Fruit fly (Drosophila melanogaster) whole organism, pupa: ENCODE data around the gene sNPF.

Experiments
- CG10348 ChIP-seq: fragments of 200-800 bp; sonication (Bioruptor generic); IDR thresholded peaks from 2 replicates; pipeline ENCODE4 v1.3.6; 2022; ENCODE audit warnings: missing biosample characterization, missing genetic modification characterization
- CG12605 ChIP-seq: fragments of 200-800 bp; sonication (Bioruptor generic); IDR thresholded peaks from 2 replicates; pipeline ENCODE4 v1.3.6; 2022; ENCODE audit warnings: missing biosample characterization, missing genetic modification characterization
- CG13204 ChIP-seq: fragments of 200-800 bp; sonication (Bioruptor generic); optimal IDR thresholded peaks from 2 replicates; lab custom pipeline; 2018; ENCODE audit warnings: missing biosample characterization, mild to moderate bottlenecking, missing genetic modification characterization, moderate library complexity
- CG14655 ChIP-seq: fragments of 200-800 bp; sonication (Bioruptor generic); optimal IDR thresholded peaks from 3 replicates; lab custom pipeline; 2017; ENCODE audit warnings: mild to moderate bottlenecking, missing biosample characterization, missing genetic modification reagents, missing genetic modification characterization
- CG15710 ChIP-seq: fragments of 200-800 bp; sonication (Bioruptor generic); optimal IDR thresholded peaks from 2 replicates; lab custom pipeline; 2018; ENCODE audit warnings: missing biosample characterization, mild to moderate bottlenecking, missing genetic modification characterization, moderate library complexity
- CG17806 ChIP-seq: fragments of 200-800 bp; sonication (Bioruptor generic); optimal IDR thresholded peaks from 2 replicates; lab custom pipeline; 2018; ENCODE audit warnings: missing biosample characterization, mild to moderate bottlenecking, missing genetic modification characterization, moderate library complexity
- CG32121 ChIP-seq: fragments of 200-800 bp; sonication (Bioruptor generic); IDR thresholded peaks from 2 replicates; pipeline ENCODE4 v1.3.6; 2022; ENCODE audit warnings: missing biosample characterization, missing genetic modification characterization
- CG34367 ChIP-seq: fragments of 200-800 bp; sonication (Bioruptor generic); optimal IDR thresholded peaks from 2 replicates; lab custom pipeline; 2018; ENCODE audit warnings: missing biosample characterization, mild to moderate bottlenecking, missing genetic modification characterization
- CG4496 ChIP-seq: fragments of 200-800 bp; sonication (Bioruptor generic); IDR thresholded peaks from 3 replicates; pipeline ENCODE4 v1.3.6; 2022; ENCODE audit warnings: missing biosample characterization, missing genetic modification characterization
- CG8159 ChIP-seq: fragments of 200-800 bp; sonication (Bioruptor generic); optimal IDR thresholded peaks from 3 replicates; lab custom pipeline; 2018; ENCODE audit warnings: missing biosample characterization, mild to moderate bottlenecking, missing genetic modification characterization, moderate library complexity
- CG8301 ChIP-seq: fragments of 200-800 bp; sonication (Bioruptor generic); optimal IDR thresholded peaks from 2 replicates; lab custom pipeline; 2018; ENCODE audit warnings: missing biosample characterization, mild to moderate bottlenecking, missing genetic modification characterization
- CG9948 ChIP-seq: fragments of 200-800 bp; sonication (Bioruptor generic); optimal IDR thresholded peaks from 2 replicates; lab custom pipeline; 2018; ENCODE audit warnings: missing biosample characterization, mild to moderate bottlenecking, missing genetic modification characterization, moderate library complexity
- D1 ChIP-seq: fragments of 200-800 bp; sonication (Bioruptor generic); optimal IDR thresholded peaks from 2 replicates; lab custom pipeline; 2018; ENCODE audit warnings: missing biosample characterization, mild to moderate bottlenecking, missing genetic modification characterization, moderate library complexity
- EcR ChIP-seq: fragments of 200-800 bp; sonication (Bioruptor generic); optimal IDR thresholded peaks from 3 replicates; lab custom pipeline; 2019; ENCODE audit warnings: missing biosample characterization, missing genetic modification characterization, mild to moderate bottlenecking, moderate library complexity, missing genetic modification reagents
- Ets98B ChIP-seq: fragments of 200-800 bp; sonication (Bioruptor generic); IDR thresholded peaks from 2 replicates; pipeline ENCODE4 v1.3.6; 2022; ENCODE audit warnings: missing biosample characterization, missing genetic modification characterization
- Pif1A ChIP-seq: fragments of 200-800 bp; sonication (Bioruptor generic); optimal IDR thresholded peaks from 3 replicates; lab custom pipeline; 2016; ENCODE audit warnings: missing biosample characterization, missing genetic modification characterization
- Pif1B ChIP-seq: fragments of 200-800 bp; sonication (Bioruptor generic); optimal IDR thresholded peaks from 3 replicates; lab custom pipeline; 2016; ENCODE audit warnings: missing biosample characterization, missing genetic modification characterization
- Snoo ChIP-seq: fragments of 200-800 bp; sonication (Bioruptor generic); optimal IDR thresholded peaks from 3 replicates; lab custom pipeline; 2017; ENCODE audit warnings: missing biosample characterization, mild to moderate bottlenecking, missing genetic modification characterization, inconsistent platforms
- fd96Ca ChIP-seq: fragments of 200-800 bp; sonication (Bioruptor generic); IDR thresholded peaks from 3 replicates; pipeline ENCODE4 v1.3.6; 2022; ENCODE audit warnings: missing biosample characterization, missing genetic modification characterization
- gl ChIP-seq: fragments of 200-800 bp; sonication (Bioruptor generic); optimal IDR thresholded peaks from 2 replicates; lab custom pipeline; 2018; ENCODE audit warnings: missing biosample characterization, mild to moderate bottlenecking, missing genetic modification characterization
- rn ChIP-seq: fragments of 200-800 bp; sonication (Bioruptor generic); IDR thresholded peaks from 2 replicates; pipeline ENCODE4 v1.3.6; 2022; ENCODE audit warnings: missing biosample characterization, missing genetic modification characterization

Gene sNPF

DNA sequence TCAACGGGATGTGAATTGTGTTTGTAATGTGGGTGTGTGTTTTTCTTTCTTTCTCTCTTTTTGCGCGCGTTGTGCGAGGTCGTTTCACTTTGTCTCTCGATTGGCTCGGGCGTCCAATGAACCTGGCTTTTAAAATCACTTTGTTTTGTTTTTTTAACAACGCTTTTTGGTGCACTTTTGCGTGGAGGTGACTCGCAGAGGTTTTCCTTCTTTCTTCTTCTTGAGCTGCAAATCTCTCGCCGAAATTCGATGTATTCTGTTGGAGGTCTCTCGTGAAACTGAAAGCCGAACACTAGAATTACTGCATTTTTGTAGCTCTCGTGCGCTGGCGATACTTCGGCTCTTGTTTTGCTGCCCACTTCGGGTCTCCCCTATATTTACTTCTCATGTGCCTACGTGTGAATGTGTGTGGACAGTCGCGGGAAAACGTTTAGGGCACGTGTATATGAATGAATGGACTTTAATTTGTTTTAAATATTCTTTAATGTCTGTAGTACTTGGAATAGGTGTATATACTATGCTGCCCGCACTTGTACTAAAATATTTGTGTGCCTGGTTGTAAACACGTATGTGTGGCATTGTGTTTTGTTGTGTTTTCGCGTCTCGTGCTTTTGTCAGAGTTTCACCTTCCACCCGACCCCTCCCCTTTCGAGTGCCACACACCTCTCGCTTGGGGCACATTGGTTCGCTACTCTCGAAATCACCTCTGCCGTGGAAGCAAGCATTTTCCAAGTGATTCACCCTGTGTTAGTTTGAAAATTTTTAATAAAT is 57.3 kb downstream of the sNPF start, which contains the start of gene fok:
Gene fok, minus strand, starts transcription at position 286 of the 771 bp plus-strand sequence.
- TF ChIP-seq gl (peak; percentile 92), Pif1A (peak; percentile 99), CG8301 (peak; percentile 97), CG12605 (GFP tag; lab: Robert Waterston, UW) (peak; percentile 95), CG34367 (peak; percentile 94), CG13204 (peak; percentile 91), CG10348 (peak; percentile 88), CG32121 (GFP tag; lab: Robert Waterston, UW) (peak; percentile 98), Pif1B (GFP tag; lab: Kevin White, UChicago) (peak; percentile 98), CG14655 (GFP tag; lab: Kevin White, UChicago) (peak; percentile 97), CG4496 (GFP tag; lab: Robert Waterston, UW) (peak; percentile 91), CG15710 (tag; lab: Kevin White, UChicago) (peak; percentile 97), Snoo (tag; lab: Kevin White, UChicago) (peak; percentile 97), CG8159 (tag; lab: Kevin White, UChicago) (peak; percentile 98), fd96Ca (GFP tag; lab: Robert Waterston, UW) (peak; percentile 96), rn (peak; percentile 85), CG9948 (tag; lab: Kevin White, UChicago) (peak; percentile 96), EcR (GFP tag; lab: Kevin White, UChicago) (peak; percentile 95), D1 (tag; lab: Kevin White, UChicago) (peak; percentile 97), CG17806 (tag; lab: Kevin White, UChicago) (peak; percentile 96), Ets98B (GFP tag; lab: Robert Waterston, UW) (peak; percentile 95)

DNA sequence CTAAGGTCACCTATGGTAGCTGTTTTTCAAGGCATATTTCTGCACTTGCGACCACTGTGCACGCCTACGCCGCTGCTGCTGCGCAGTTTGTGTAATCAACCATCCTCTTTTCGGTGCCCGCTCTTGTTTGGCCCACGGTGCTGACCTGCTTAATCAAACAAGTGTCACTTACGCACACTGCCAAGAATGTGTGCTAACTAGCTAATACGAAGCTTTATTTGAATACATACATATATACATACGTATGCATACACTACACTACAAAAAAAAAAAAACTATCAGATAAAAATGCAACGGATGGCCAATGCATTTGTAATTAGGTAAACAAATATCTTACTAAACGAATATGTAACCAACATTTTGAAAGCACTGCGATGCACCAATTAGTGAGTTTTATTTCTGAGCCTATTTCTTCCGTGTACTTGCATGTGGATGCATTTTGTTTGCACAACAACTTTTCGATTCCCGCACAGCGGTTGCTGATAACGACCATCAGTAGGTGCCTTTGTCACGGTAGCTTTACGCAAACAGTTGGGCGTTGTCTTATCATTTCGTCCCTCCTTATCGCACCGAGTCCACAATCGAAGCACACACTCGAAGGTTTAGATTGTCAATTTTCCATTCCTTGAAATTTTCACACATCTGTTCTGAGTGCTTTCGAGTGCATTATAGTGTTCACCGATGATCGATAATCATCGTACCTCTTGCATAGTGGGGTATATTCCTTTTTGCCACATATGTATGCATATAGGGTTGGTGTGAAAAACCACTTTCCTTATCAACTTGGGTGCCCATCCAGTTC is 58.8 kb downstream of the sNPF start:
- TF ChIP-seq Ets98B (GFP tag; lab: Robert Waterston, UW) (peak; percentile 98), CG9948 (tag; lab: Kevin White, UChicago) (peak; percentile 84), CG32121 (GFP tag; lab: Robert Waterston, UW) (peak; percentile 96), CG10348 (peak; percentile 93), rn (peak; percentile 93), CG8159 (tag; lab: Kevin White, UChicago) (peak; percentile 88), fd96Ca (GFP tag; lab: Robert Waterston, UW) (peak; percentile 94), CG12605 (GFP tag; lab: Robert Waterston, UW) (peak; percentile 90; the same call in 1 of the 2 replicates), D1 (tag; lab: Kevin White, UChicago) (peak; percentile 78), CG13204 (no peak), CG15710 (tag; lab: Kevin White, UChicago) (peak; percentile 74), gl (peak; percentile 56), CG34367 (peak; percentile 74), Pif1A (peak; percentile 95), EcR (GFP tag; lab: Kevin White, UChicago) (peak; percentile 62), Pif1B (GFP tag; lab: Kevin White, UChicago) (peak; percentile 92), CG14655 (GFP tag; lab: Kevin White, UChicago) (peak; percentile 93), Snoo (tag; lab: Kevin White, UChicago) (peak; percentile 85), CG17806 (tag; lab: Kevin White, UChicago) (peak; percentile 90), CG4496 (GFP tag; lab: Robert Waterston, UW) (peak; percentile 98), CG8301 (peak; percentile 91)

DNA sequence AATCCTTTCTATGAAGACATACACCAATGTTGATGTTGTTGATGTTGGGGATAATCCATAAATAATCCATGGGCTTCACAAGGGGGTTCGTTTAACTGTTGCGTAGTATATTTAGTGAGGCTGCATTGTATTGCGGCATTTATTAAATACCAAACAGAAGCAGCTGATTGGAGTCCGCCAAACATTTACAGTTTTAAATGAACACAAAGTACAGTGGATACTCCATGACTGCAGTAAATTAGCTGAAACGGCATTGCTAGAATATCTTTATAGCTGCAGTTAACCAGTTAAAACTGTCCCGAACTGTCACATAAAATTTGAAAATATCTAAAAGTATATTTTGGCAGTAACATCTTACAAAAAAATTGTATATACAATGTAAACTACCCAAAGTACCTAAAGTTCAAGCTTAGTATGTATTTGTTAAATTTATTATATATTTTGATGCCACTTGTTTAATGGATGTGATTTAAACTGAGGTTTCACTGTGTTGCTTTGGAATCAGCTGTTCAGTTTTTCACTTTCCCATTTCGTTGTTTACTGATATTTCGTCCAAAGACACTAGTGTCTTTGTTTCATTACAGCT is 63.5 kb downstream of the sNPF start, which contains the start of the genes CG10747 and Pyroxd1:
Gene CG10747, minus strand, starts transcription at position 255 of the 586 bp plus-strand sequence.
Gene Pyroxd1, plus strand, starts transcription at position 342 of the 586 bp plus-strand sequence.
- TF ChIP-seq CG9948 (tag; lab: Kevin White, UChicago) (peak; percentile 99), CG14655 (GFP tag; lab: Kevin White, UChicago) (peak; percentile 99), gl (peak; percentile 92), CG34367 (peak; percentile 97), EcR (GFP tag; lab: Kevin White, UChicago) (peak; percentile 59), CG4496 (GFP tag; lab: Robert Waterston, UW) (peak; percentile 98), Snoo (tag; lab: Kevin White, UChicago) (peak; percentile 98), Ets98B (GFP tag; lab: Robert Waterston, UW) (peak; percentile 97), CG32121 (GFP tag; lab: Robert Waterston, UW) (peak; percentile 99), rn (peak; percentile 96), CG12605 (GFP tag; lab: Robert Waterston, UW) (peak; percentile 94), CG8159 (tag; lab: Kevin White, UChicago) (peak; percentile 99), fd96Ca (GFP tag; lab: Robert Waterston, UW) (peak; percentile 93), CG8301 (peak; percentile 99), CG15710 (tag; lab: Kevin White, UChicago) (peak; percentile 99), CG13204 (no peak), CG17806 (tag; lab: Kevin White, UChicago) (peak; percentile 98), Pif1B (GFP tag; lab: Kevin White, UChicago) (peak; percentile 98), D1 (tag; lab: Kevin White, UChicago) (peak; percentile 98), Pif1A (peak; percentile 99), CG10348 (peak; percentile 96)

DNA sequence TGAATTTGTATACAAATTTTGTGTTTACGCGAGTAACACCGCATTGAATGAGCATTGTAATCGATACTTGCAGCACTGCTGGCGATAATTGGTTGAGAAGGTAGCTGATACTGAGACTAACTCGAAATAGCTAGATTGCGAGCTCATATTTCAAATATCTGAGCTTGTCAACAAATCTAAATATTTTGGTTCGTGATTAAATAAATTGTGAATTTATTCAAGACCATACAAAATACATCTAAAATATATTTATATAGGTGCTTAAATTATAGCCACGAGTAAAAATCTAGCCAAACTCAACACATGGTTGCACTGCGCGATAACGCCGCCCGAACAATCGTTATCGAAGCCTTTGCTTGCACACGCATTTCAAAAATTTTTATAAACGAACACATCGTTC is 66.1 kb downstream of the sNPF start, which contains the start of the genes Taf13 and nesd:
Gene Taf13, minus strand, starts transcription at position 56 of the 400 bp plus-strand sequence.
Gene nesd, plus strand, starts transcription at position 179 of the 400 bp plus-strand sequence.
- TF ChIP-seq Pif1B (GFP tag; lab: Kevin White, UChicago) (peak; percentile 49), CG17806 (tag; lab: Kevin White, UChicago) (peak; percentile 19), Snoo (tag; lab: Kevin White, UChicago) (no peak), CG4496 (GFP tag; lab: Robert Waterston, UW) (no peak), CG8159 (tag; lab: Kevin White, UChicago) (peak; percentile 44), CG15710 (tag; lab: Kevin White, UChicago) (peak; percentile 37)
